Worm (Caenorhabditis elegans) whole organism, mixed stage, embryonic: Measurements from ENCODE around the gene F27C8.2.

ENCODE experiments used
- ces-1 ChIP-seq: fragments of 150-350 bp; optimal IDR thresholded peaks from 2 replicates; lab custom pipeline; 2014; ENCODE audit warnings: missing biosample characterization, missing genetic modification reagents, missing genetic modification characterization
- mab-5 ChIP-seq: fragments of 150-350 bp; optimal IDR thresholded peaks from 2 replicates; lab custom pipeline; 2014; ENCODE audit warnings: missing biosample characterization, missing genetic modification characterization
- nhr-2 ChIP-seq: fragments of 150-350 bp; optimal IDR thresholded peaks from 2 replicates; lab custom pipeline; 2014; ENCODE audit warnings: missing biosample characterization, missing genetic modification characterization
- nhr-237 ChIP-seq: fragments of 150-350 bp; optimal IDR thresholded peaks from 2 replicates; lab custom pipeline; 2014; ENCODE audit warnings: missing biosample characterization, missing genetic modification characterization
- nhr-76 ChIP-seq: sonication (generic microtip); optimal IDR thresholded peaks from 2 replicates; lab custom pipeline; 2017; ENCODE audit warnings: missing biosample characterization, missing genetic modification characterization
- snpc-4 ChIP-seq: fragments of 150-350 bp; optimal IDR thresholded peaks from 2 replicates; lab custom pipeline; 2014; ENCODE audit warnings: missing biosample characterization, missing genetic modification characterization
- unc-39 ChIP-seq: fragments of 150-350 bp; optimal IDR thresholded peaks from 2 replicates; lab custom pipeline; 2014; ENCODE audit warnings: missing biosample characterization, missing genetic modification characterization

DNA sequence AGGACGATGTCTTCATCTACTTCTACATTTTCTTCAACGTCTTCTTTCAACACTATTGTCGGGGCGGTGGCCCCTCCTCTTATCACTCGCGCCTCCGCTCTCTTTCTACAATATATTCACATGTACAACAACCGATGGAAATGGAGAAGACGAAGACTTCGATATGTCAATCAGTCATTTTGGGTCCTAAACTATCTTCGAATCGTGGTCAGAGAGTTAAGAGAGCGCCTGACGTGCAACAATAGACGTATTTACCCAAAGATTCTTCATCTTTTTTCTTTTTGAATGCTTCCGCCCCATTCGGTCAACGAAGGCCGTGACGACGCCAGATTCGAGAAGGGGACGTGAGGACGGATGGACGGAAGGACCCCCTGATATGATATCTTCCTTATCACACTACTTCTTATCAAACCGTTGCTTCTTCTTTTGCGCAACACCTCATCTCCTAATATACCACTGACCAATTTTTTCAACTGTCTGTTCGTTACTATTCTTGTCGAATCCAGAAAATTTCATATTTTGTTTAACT, 36.9 kb downstream of the F27C8.2 start:
- TF ChIP-seq unc-39 (no peak), nhr-237 (tag; lab: Kevin White, UChicago) (no peak), mab-5 (tag; lab: Kevin White, UChicago) (no peak), ces-1 (GFP tag; lab: Kevin White, UChicago) (no peak), snpc-4 (tag; lab: Kevin White, UChicago) (no peak), nhr-2 (tag; lab: Kevin White, UChicago) (no peak), nhr-76 (tag; lab: Kevin White, UChicago) (no peak)
